Worm (Caenorhabditis elegans) whole organism, L2 larva: ENCODE measurements around the gene marg-1.

Source experiments
- F13H6.1 ChIP-seq: sonication (generic microtip); optimal IDR thresholded peaks from 2 replicates; lab custom pipeline; 2016; ENCODE audit warnings: missing genetic modification characterization, missing compliant biosample characterization
- Y55F3AM.14 ChIP-seq: fragments of 200-800 bp; sonication (Bioruptor generic); optimal IDR thresholded peaks from 2 replicates; lab custom pipeline; 2018; ENCODE audit warnings: mild to moderate bottlenecking, missing genetic modification characterization, missing compliant biosample characterization
- alr-1 ChIP-seq: fragments of 150-350 bp; optimal IDR thresholded peaks from 2 replicates; lab custom pipeline; 2014; ENCODE audit warnings: missing biosample characterization, missing genetic modification characterization
- aly-2 ChIP-seq: fragments of 150-350 bp; optimal IDR thresholded peaks from 2 replicates; lab custom pipeline; 2014; ENCODE audit warnings: missing biosample characterization, missing genetic modification characterization
- ceh-82 ChIP-seq: fragments of 150-350 bp; optimal IDR thresholded peaks from 2 replicates; lab custom pipeline; 2014; ENCODE audit warnings: missing biosample characterization, missing genetic modification characterization
- crh-2 ChIP-seq: sonication (generic microtip); optimal IDR thresholded peaks from 2 replicates; lab custom pipeline; 2017; ENCODE audit warnings: missing biosample characterization, missing genetic modification characterization
- dmd-4 ChIP-seq: sonication (generic microtip); optimal IDR thresholded peaks from 2 replicates; lab custom pipeline; 2017; ENCODE audit warnings: missing biosample characterization, missing genetic modification characterization
- egl-27 ChIP-seq: sonication (generic microtip); optimal IDR thresholded peaks from 3 replicates; lab custom pipeline; 2017; ENCODE audit warnings: missing biosample characterization, missing genetic modification reagents, missing genetic modification characterization
- elt-1 ChIP-seq: fragments of 150-350 bp; optimal IDR thresholded peaks from 2 replicates; lab custom pipeline; 2014; ENCODE audit warnings: missing biosample characterization, missing genetic modification characterization
- fos-1 ChIP-seq: fragments of 150-350 bp; optimal IDR thresholded peaks from 2 replicates; lab custom pipeline; 2014; ENCODE audit warnings: missing biosample characterization, missing genetic modification characterization
- gmeb-1 ChIP-seq: fragments of 150-350 bp; optimal IDR thresholded peaks from 2 replicates; lab custom pipeline; 2014; ENCODE audit warnings: missing biosample characterization, missing genetic modification characterization
- lin-11 ChIP-seq: fragments of 150-350 bp; sonication (generic microtip); optimal IDR thresholded peaks from 2 replicates; lab custom pipeline; 2014; ENCODE audit warnings: missing biosample characterization, missing genetic modification characterization, inconsistent platforms, mixed read lengths
- lin-13 ChIP-seq: fragments of 150-350 bp; optimal IDR thresholded peaks from 2 replicates; lab custom pipeline; 2014; ENCODE audit warnings: missing biosample characterization, missing genetic modification reagents, missing genetic modification characterization
- lsy-2 ChIP-seq, 2 experiments: fragments of 150-350 bp in 1 of 2; sonication (generic microtip) in 1 of 2; optimal IDR thresholded peaks; 2 replicates each; lab custom pipeline; 2014 to 2017; ENCODE audit warnings: missing biosample characterization in 2 of 2, missing genetic modification characterization in 2 of 2
- mbf-1 ChIP-seq: sonication (generic microtip); optimal IDR thresholded peaks from 2 replicates; lab custom pipeline; 2017; ENCODE audit warnings: missing biosample characterization, missing genetic modification characterization
- mdl-1 ChIP-seq, 2 experiments: fragments of 150-350 bp in 1 of 2; sonication (generic microtip) in 1 of 2; optimal IDR thresholded peaks; 2 replicates each; lab custom pipeline; 2017; ENCODE audit warnings: missing biosample characterization in 2 of 2, missing genetic modification characterization in 2 of 2
- nhr-12 ChIP-seq: fragments of 150-350 bp; optimal IDR thresholded peaks from 2 replicates; lab custom pipeline; 2014; ENCODE audit warnings: missing biosample characterization, missing genetic modification characterization
- nhr-129 ChIP-seq: fragments of 150-350 bp; optimal IDR thresholded peaks from 2 replicates; lab custom pipeline; 2014; ENCODE audit warnings: missing biosample characterization, missing genetic modification characterization
- nhr-21 ChIP-seq: fragments of 150-350 bp; optimal IDR thresholded peaks from 2 replicates; lab custom pipeline; 2014; ENCODE audit warnings: missing biosample characterization, missing genetic modification characterization
- nhr-23 ChIP-seq: fragments of 150-350 bp; optimal IDR thresholded peaks from 2 replicates; lab custom pipeline; 2014; ENCODE audit warnings: missing biosample characterization, missing genetic modification reagents, missing genetic modification characterization
- nhr-237 ChIP-seq: fragments of 150-350 bp; optimal IDR thresholded peaks from 2 replicates; lab custom pipeline; 2014; ENCODE audit warnings: missing biosample characterization, missing genetic modification characterization
- nhr-25 ChIP-seq: fragments of 150-350 bp; sonication (generic microtip); optimal IDR thresholded peaks from 3 replicates; lab custom pipeline; 2014; ENCODE audit warnings: missing biosample characterization, missing genetic modification characterization
- nhr-6 ChIP-seq: fragments of 150-350 bp; optimal IDR thresholded peaks from 2 replicates; lab custom pipeline; 2014; ENCODE audit warnings: missing biosample characterization, missing genetic modification characterization
- sem-4 ChIP-seq: fragments of 150-350 bp; optimal IDR thresholded peaks from 2 replicates; lab custom pipeline; 2014; ENCODE audit warnings: missing biosample characterization, missing genetic modification reagents, missing genetic modification characterization
- skn-1 ChIP-seq: sonication (generic microtip); optimal IDR thresholded peaks from 2 replicates; lab custom pipeline; 2017; ENCODE audit warnings: missing biosample characterization, missing genetic modification characterization
- sma-3 ChIP-seq: sonication (generic microtip); optimal IDR thresholded peaks from 2 replicates; lab custom pipeline; 2016; ENCODE audit warnings: missing genetic modification reagents, missing genetic modification characterization, missing compliant biosample characterization
- sma-9 ChIP-seq, 2 experiments: fragments of 150-350 bp in 1 of 2; sonication (generic microtip) in 1 of 2; optimal IDR thresholded peaks; 2 replicates each; lab custom pipeline; 2014 to 2016; ENCODE audit warnings: missing genetic modification characterization in 2 of 2, mild to moderate bottlenecking in 1 of 2, missing biosample characterization in 1 of 2, missing compliant biosample characterization in 1 of 2, missing genetic modification reagents in 1 of 2, moderate library complexity in 1 of 2
- snpc-4 ChIP-seq: fragments of 150-350 bp; optimal IDR thresholded peaks from 2 replicates; lab custom pipeline; 2014; ENCODE audit warnings: missing biosample characterization, missing genetic modification characterization
- unc-55 ChIP-seq: fragments of 150-350 bp; sonication (generic microtip); optimal IDR thresholded peaks from 3 replicates; lab custom pipeline; 2014; ENCODE audit warnings: missing biosample characterization, missing genetic modification reagents, missing genetic modification characterization
- unc-62 ChIP-seq: fragments of 150-350 bp; optimal IDR thresholded peaks from 2 replicates; lab custom pipeline; 2014; ENCODE audit warnings: missing biosample characterization, missing genetic modification reagents, missing genetic modification characterization
- zag-1 ChIP-seq: fragments of 150-350 bp; optimal IDR thresholded peaks from 2 replicates; lab custom pipeline; 2014; ENCODE audit warnings: missing biosample characterization, missing genetic modification characterization
- ztf-1 ChIP-seq: fragments of 200-800 bp; sonication (Bioruptor generic); conservative IDR thresholded peaks from 2 replicates; pipeline ENCODE4 v1.3.6; 2022; ENCODE audit warnings: missing genetic modification characterization, missing compliant biosample characterization
- ztf-11 ChIP-seq: sonication (generic microtip); optimal IDR thresholded peaks from 2 replicates; lab custom pipeline; 2017; ENCODE audit warnings: missing biosample characterization, missing genetic modification characterization
- ztf-4 ChIP-seq: fragments of 150-350 bp; optimal IDR thresholded peaks from 2 replicates; lab custom pipeline; 2014; ENCODE audit warnings: missing biosample characterization, missing genetic modification characterization

The marg-1 gene

DNA sequence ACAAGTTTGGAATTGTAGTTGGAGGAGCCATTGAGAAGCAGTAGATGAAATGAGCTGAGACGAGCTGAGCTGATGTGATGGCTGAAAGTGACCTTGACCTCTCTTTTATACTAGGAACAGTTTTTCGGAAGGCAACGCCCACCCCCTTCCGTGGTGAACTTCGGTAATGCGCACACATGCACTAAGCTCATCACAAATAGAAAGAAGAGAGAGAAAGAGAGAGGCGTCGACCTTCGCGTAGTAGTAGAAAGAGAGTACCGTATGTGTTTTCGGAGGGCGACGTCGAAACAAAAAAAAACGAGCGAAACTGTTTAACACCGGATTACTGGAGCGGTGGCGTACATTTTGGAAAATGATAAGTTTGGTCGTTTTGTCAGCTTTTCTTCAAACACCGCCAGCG is at the start of gene marg-1:
marg-1 (minus strand) TSS at position 101 of the 400 bp plus-strand sequence.
- no peak for TF ChIP-seq Y55F3AM.14
- TF ChIP-seq crh-2 (tag; lab: Kevin White, UChicago) = no peak
- no peak for TF ChIP-seq gmeb-1 (tag; lab: Kevin White, UChicago)
- no peak for TF ChIP-seq unc-55 (GFP tag; lab: Kevin White, UChicago)
- TF ChIP-seq aly-2 (tag; lab: Kevin White, UChicago) = no peak
- no peak for TF ChIP-seq lin-11 (tag; lab: Kevin White, UChicago)
- no peak for TF ChIP-seq ztf-4 (tag; lab: Kevin White, UChicago)
- TF ChIP-seq elt-1 (tag; lab: Kevin White, UChicago) = no peak
- no peak for TF ChIP-seq snpc-4 (tag; lab: Kevin White, UChicago)
- TF ChIP-seq lin-13 (GFP tag; lab: Kevin White, UChicago) = no peak
- TF ChIP-seq ztf-1 = no peak
- no peak for TF ChIP-seq nhr-25 (tag; lab: Kevin White, UChicago)
- TF ChIP-seq mbf-1 = no peak
- TF ChIP-seq zag-1 (tag; lab: Kevin White, UChicago) = no peak
- TF ChIP-seq nhr-21 (tag; lab: Kevin White, UChicago) = no peak
- no peak for TF ChIP-seq ceh-82 (tag; lab: Kevin White, UChicago)
- TF ChIP-seq nhr-23 (tag; lab: Kevin White, UChicago) = no peak
- TF ChIP-seq F13H6.1 (tag; lab: Kevin White, UChicago) = no peak
- TF ChIP-seq unc-62 = no peak
- TF ChIP-seq dmd-4 (tag; lab: Kevin White, UChicago) = no peak

DNA sequence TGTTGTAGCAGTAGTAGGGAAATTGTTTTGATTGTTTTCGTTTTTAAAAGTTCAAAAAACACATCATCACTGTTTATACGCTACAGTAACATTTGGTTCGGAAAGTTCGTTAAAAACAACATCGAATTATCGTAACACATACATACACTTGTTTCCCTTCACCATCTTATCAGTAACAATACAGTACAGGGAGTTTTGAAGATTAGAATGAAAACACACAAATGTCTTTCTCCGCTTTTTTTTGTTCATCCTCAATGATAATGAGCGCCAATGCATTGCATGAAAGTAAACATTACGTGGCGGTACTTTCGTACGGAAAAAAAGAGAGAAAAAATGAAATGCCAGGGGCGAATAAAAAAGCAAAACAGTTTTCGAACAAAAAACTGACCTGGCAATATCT is 48.7 kb upstream of the marg-1 start:
- TF ChIP-seq Y55F3AM.14 (no peak), crh-2 (tag; lab: Kevin White, UChicago) (peak; percentile 94), nhr-129 (tag; lab: Kevin White, UChicago) (peak; percentile 37), egl-27 (tag; lab: Kevin White, UChicago) (no peak), sma-9 (GFP tag; optimal IDR thresholded peaks at IDR 0.05; lab: Kevin White, UChicago) (peak; percentile 72), sma-9 (tag; optimal IDR thresholded peaks at IDR 0.05; lab: Kevin White, UChicago) (no peak), fos-1 (tag; lab: Kevin White, UChicago) (peak; percentile 89), ztf-11 (tag; lab: Kevin White, UChicago) (no peak), gmeb-1 (tag; lab: Kevin White, UChicago) (peak; percentile 52), elt-1 (tag; lab: Kevin White, UChicago) (no peak), F13H6.1 (tag; lab: Kevin White, UChicago) (peak; percentile 54), skn-1 (peak; percentile 9), lsy-2 (tag; optimal IDR thresholded peaks at IDR 0.05; lab: Kevin White, UChicago) (peak in 1 of 2 experiments; percentile 32), sma-3 (GFP tag; lab: Kevin White, UChicago) (peak; percentile 37)

DNA sequence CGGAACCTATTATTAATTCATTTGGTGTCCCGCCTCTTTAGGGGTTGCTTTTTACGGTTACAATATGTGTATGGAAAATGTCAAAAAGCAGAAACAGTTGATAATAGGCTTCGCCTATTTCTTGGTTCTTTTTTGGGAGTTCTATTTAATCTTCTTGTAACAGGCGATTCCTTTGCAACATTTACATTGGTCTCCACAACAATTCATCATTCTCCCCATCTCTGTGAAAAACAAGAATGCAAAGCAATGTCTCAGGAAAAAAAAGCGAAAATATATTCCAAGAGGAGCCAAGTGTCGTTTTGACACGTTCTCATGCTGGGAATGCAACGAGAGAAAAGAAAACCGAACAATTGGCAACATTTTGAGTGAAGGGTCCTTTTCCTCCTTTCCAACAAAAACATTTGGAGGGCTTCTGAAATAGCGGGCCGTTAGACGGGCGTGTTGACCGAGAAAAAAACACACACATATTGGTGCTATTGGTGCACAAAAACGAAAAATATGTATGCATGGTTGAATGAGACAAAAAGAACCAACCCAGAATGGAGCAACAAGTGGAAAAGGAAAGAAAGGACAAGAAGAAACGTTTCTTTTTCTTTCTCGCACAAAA is 47.8 kb upstream of the marg-1 start:
- TF ChIP-seq gmeb-1 (tag; lab: Kevin White, UChicago) (no peak), egl-27 (tag; lab: Kevin White, UChicago) (no peak), alr-1 (tag; lab: Kevin White, UChicago) (no peak), nhr-237 (tag; lab: Kevin White, UChicago) (no peak)

DNA sequence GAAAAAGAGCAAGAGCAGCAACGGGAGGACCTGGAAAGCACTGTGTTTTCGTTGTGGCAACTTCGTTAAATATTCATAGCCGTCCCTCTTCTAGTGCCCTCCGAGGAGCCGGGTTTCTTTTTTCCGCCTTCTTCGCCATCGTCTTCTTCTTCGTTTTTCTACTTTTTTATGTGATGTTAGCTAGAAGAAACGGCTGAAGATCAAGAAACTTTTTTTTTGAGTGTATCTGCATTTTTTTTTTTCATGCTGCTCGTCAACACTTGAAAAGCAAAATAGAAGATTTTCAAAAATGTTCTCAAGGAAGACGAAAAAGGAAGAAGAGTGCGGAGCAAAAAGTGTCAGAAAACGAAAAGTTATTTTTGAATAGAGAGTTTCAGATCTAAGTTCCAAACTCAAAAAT is 46.4 kb upstream of the marg-1 start:
- no peak for TF ChIP-seq sma-9 (GFP tag; optimal IDR thresholded peaks at IDR 0.05; lab: Kevin White, UChicago)
- no peak for TF ChIP-seq sma-9 (tag; optimal IDR thresholded peaks at IDR 0.05; lab: Kevin White, UChicago)
- TF ChIP-seq ztf-11 (tag; lab: Kevin White, UChicago) = no peak
- TF ChIP-seq alr-1 (tag; lab: Kevin White, UChicago) = no peak
- TF ChIP-seq sem-4 (tag; lab: Kevin White, UChicago) = no peak
- no peak for TF ChIP-seq ztf-1
- no peak for TF ChIP-seq nhr-12 (tag; lab: Kevin White, UChicago)
- no peak for TF ChIP-seq mbf-1

DNA sequence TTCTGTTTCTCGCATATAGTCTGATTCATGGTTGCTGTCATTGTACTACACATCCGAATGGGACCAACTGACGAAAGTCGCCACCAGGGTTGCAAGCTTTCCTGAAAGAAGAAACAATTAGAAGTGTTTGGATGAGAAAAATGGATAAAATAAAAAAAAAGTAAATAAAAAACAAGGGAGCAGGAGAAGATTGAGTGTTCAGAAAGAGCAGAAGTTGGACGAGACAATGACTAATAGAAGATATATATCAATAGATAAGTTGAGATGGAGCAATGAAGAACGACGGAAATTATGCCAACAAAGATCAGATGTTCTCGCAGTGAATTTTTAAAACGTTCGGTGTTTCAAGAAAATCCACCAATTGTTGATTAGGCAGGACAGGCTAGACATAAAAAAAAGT is 45.9 kb upstream of the marg-1 start, which contains the start of gene fkh-9:
fkh-9 (minus strand) TSS at position 101 of the 400 bp plus-strand sequence.
- TF ChIP-seq lin-11 (tag; lab: Kevin White, UChicago) (no peak), sem-4 (tag; lab: Kevin White, UChicago) (no peak), nhr-129 (tag; lab: Kevin White, UChicago) (no peak), mbf-1 (no peak), mdl-1 (tag; optimal IDR thresholded peaks at IDR 0.05; lab: Kevin White, UChicago) (no peak), aly-2 (tag; lab: Kevin White, UChicago) (no peak), nhr-6 (no peak), ztf-11 (tag; lab: Kevin White, UChicago) (no peak), Y55F3AM.14 (no peak)
- TF ChIP-seq, all 48 proteins: peak for 0
